Worm (Caenorhabditis elegans): ENCODE data around the gene tbx-36.
A peak's percentile ranks its signal among the peaks of the same experiment; 100 is the strongest.

tbx-36 gene

DNA sequence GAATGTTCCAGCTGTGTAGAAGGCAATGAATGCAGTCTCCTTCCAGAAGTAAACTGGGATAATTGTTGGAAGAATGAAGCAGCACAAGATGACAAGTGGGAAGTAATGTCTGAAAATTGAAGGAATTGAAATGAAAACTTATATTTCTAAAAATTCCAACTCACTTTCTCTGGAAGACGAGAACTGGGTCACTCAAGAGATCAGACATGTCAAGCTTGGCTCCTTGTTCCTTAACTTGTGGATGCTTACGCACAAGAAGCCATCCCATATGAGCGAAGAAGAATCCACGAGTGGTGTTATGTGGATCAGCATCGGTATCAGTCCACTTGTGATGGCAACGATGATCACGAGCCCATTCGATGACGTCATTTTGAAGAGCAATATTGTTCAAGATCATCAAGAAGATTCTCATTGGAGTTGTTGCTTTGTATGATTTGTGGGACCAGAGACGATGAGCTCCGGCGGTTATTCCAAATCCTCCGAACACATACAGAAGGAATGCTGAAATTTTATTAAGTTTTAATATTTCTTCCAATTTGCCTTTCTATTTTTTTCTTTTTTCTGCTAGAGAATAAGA, 36.0 kb upstream of the tbx-36 start:
- TF ChIP-seq isw-1 (GFP tag; IDR thresholded peaks at IDR 0.05) (no peak), efl-1 (optimal IDR thresholded peaks at IDR 0.05) (no peak), efl-1 (GFP tag; optimal IDR thresholded peaks at IDR 0.05 in 1 of 2) (peak in 1 of 2 experiments; percentile 84)

DNA sequence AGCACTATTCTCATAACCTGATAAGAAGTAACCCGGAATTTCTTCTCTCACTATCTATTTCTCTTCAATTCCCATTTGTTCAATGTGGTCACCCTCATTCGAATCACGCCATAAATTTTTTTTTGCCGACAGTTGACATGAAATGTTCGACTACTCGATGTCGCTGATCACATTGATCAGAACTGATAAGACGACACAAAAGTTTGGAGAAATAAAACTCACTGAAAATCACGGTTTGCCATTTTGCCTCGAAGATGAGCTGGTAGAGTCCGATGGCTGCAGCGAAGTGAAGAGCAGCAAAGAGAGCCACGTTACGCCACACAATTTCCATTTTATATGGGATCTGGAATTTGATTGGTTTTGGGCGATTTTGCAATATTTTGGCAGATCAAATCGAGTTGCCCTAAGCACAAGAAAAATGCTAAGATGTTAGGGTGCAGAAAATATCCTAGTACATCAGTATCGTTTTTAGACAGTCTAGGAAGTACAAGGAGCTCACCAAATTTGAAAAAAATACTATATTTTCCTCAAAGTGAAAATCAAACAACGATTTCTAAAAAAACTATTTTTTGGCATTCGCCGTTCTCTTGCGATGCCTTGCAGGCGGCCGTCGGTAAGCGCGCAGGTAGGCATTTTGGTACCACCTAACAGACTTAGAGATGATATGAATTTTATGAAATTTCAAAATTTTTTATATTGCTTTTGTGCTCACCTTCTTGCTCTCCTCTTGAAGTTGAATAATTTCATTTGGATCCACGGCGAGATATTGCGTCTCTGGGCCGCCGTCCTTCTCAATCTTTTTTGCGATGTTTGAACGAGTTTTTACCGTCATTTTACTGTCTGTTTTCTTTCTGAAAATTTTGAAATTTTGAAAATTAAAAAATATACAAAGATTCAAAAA, 35.3 kb upstream of the tbx-36 start, which contains the start of gene fat-6:
TSS of gene fat-6 (minus strand) at position 851 of the 901 bp plus-strand sequence.
- TF ChIP-seq fkh-4 (tag; optimal IDR thresholded peaks at IDR 0.05; ENCODE audit: borderline replicate concordance) (no peak), unc-86 (tag; optimal IDR thresholded peaks at IDR 0.05) (no peak), hlh-4 (tag; optimal IDR thresholded peaks at IDR 0.05) (no peak), nhr-90 (tag; optimal IDR thresholded peaks at IDR 0.05; ENCODE audit: poor library complexity) (no peak), tbx-2 (tag; optimal IDR thresholded peaks at IDR 0.05) (no peak), nhr-76 (tag; optimal IDR thresholded peaks at IDR 0.05) (no peak), F16B12.6 (tag; optimal IDR thresholded peaks at IDR 0.05) (no peak), lin-35 (GFP tag; optimal IDR thresholded peaks at IDR 0.05) (peak in 1 of 2 experiments; percentile 24), nhr-47 (tag; optimal IDR thresholded peaks at IDR 0.05) (peak; percentile 2), unc-130 (tag; optimal IDR thresholded peaks at IDR 0.05) (no peak), mef-2 (tag; optimal IDR thresholded peaks at IDR 0.05) (no peak), ceh-63 (GFP tag; optimal IDR thresholded peaks at IDR 0.05) (no peak), ets-5 (GFP tag; IDR thresholded peaks at IDR 0.05) (no peak), efl-1 (optimal IDR thresholded peaks at IDR 0.05) (no peak), efl-1 (GFP tag; optimal IDR thresholded peaks at IDR 0.05 in 1 of 2) (peak in 1 of 2 experiments; percentile 83), zag-1 (tag; optimal IDR thresholded peaks at IDR 0.05) (no peak), skn-1 (tag; optimal IDR thresholded peaks at IDR 0.05) (no peak), sup-37 (GFP tag; optimal IDR thresholded peaks at IDR 0.05) (no peak), elt-2 (tag; optimal IDR thresholded peaks at IDR 0.05) (peak; percentile 49), jun-1 (tag; optimal IDR thresholded peaks at IDR 0.05) (no peak), ceh-82 (tag; optimal IDR thresholded peaks at IDR 0.05) (no peak), hpl-2 (GFP tag; optimal IDR thresholded peaks at IDR 0.05) (no peak), ces-1 (GFP tag; optimal IDR thresholded peaks at IDR 0.05) (no peak), lir-3 (tag; optimal IDR thresholded peaks at IDR 0.05; ENCODE audit: poor library complexity) (no peak), tlp-1 (tag; optimal IDR thresholded peaks at IDR 0.05) (peak; percentile 24), sox-4 (tag; optimal IDR thresholded peaks at IDR 0.05) (no peak), egl-27 (tag; optimal IDR thresholded peaks at IDR 0.05) (no peak), fos-1 (tag; optimal IDR thresholded peaks at IDR 0.05) (no peak), snu-23 (GFP tag; optimal IDR thresholded peaks at IDR 0.05) (no peak), vab-15 (tag; optimal IDR thresholded peaks at IDR 0.05) (no peak), dpl-1 (GFP tag; optimal IDR thresholded peaks at IDR 0.05) (no peak), aly-2 (tag; optimal IDR thresholded peaks at IDR 0.05) (no peak), Y116A8C.19 (tag; optimal IDR thresholded peaks at IDR 0.05; ENCODE audit: borderline replicate concordance) (no peak), elt-3 (tag; optimal IDR thresholded peaks at IDR 0.05) (peak in 3 of 6 experiments; percentile 59 to 60 (median 59)), sptf-1 (tag; optimal IDR thresholded peaks at IDR 0.05) (no peak), C34B4.2 (tag; optimal IDR thresholded peaks at IDR 0.05) (no peak), efl-3 (GFP tag; optimal IDR thresholded peaks at IDR 0.05) (no peak), C04F5.9 (tag; optimal IDR thresholded peaks at IDR 0.05) (no peak), nhr-20 (tag; optimal IDR thresholded peaks at IDR 0.05) (peak; percentile 32), unc-30 (tag; optimal IDR thresholded peaks at IDR 0.05) (no peak), pax-3 (tag; optimal IDR thresholded peaks at IDR 0.05) (no peak), ceh-88 (GFP tag; IDR thresholded peaks at IDR 0.05) (no peak), hlh-17 (GFP tag; optimal IDR thresholded peaks at IDR 0.05; ENCODE audit: borderline replicate concordance) (no peak), nhr-237 (tag; optimal IDR thresholded peaks at IDR 0.05) (no peak), ama-1 (optimal IDR thresholded peaks at IDR 0.05) (no peak), pag-3 (tag; optimal IDR thresholded peaks at IDR 0.05; ENCODE audit: borderline replicate concordance, insufficient read depth) (no peak), egl-13 (tag; optimal IDR thresholded peaks at IDR 0.05) (no peak)

Measured in whole organism, L1 larva.